Worm (Caenorhabditis elegans): ENCODE results near the gene skp-1.

DNA sequence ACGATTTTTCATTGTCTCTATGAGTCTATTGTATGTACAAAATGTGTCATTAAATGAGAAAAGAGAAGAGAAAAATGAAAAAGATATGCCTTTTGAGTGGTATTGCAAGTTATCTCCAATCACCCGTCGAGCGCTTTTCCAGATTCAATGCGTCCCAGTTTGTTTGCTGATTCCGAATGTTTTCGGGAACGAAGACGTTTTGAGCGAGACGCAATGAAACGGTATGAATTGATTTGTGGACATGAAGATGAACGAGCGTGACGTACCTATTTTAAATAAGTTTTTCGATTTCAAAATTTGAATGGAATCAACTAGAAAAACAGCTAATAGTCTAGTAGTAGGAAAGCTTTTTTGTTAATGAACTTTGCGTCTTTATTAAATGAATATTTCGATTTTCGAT, 28.5 kb upstream of the skp-1 start:
- TF ChIP-seq ama-1 (optimal IDR thresholded peaks at IDR 0.05) (peak; percentile 67), nhr-77 (tag; optimal IDR thresholded peaks at IDR 0.05) (no peak), vab-7 (GFP tag; IDR thresholded peaks at IDR 0.05) (no peak), ceh-82 (tag; optimal IDR thresholded peaks at IDR 0.05) (no peak), nhr-25 (tag; optimal IDR thresholded peaks at IDR 0.05; ENCODE audit: borderline replicate concordance, insufficient read depth) (no peak)

Data from whole organism, L4 larva.